Fruit fly (Drosophila melanogaster) whole organism, wandering third instar larva: Measurements from ENCODE around the gene CG33341.

Experiments used
- Myc ChIP-seq: fragments of >200 bp; optimal IDR thresholded peaks from 2 replicates; lab custom pipeline; 2017
- Sp1 ChIP-seq: fragments of 200-800 bp; sonication (Bioruptor generic); optimal IDR thresholded peaks from 3 replicates; lab custom pipeline; 2019; ENCODE audit warnings: missing biosample characterization, mild to moderate bottlenecking, missing genetic modification characterization, moderate library complexity
- fru ChIP-seq: fragments of 200-800 bp; sonication (Bioruptor generic); optimal IDR thresholded peaks from 3 replicates; lab custom pipeline; 2016; ENCODE audit warnings: missing biosample characterization, mild to moderate bottlenecking, missing genetic modification characterization
- jim ChIP-seq: fragments of 175-275, 200-325 bp; sonication (Bioruptor generic); optimal IDR thresholded peaks from 2 replicates; lab custom pipeline; 2016; ENCODE audit warnings: missing biosample characterization, mild to moderate bottlenecking, missing genetic modification characterization
- pan ChIP-seq: fragments of >200 bp; optimal IDR thresholded peaks from 2 replicates; lab custom pipeline; 2017

- TF ChIP-seq Sp1 (GFP tag; lab: Kevin White, UChicago) (no peak), fru (no peak), Myc (lab: Kevin White, UChicago) (no peak), jim (no peak), pan (lab: Kevin White, UChicago) (no peak)
Observed at dm6 chr3R:24368064-24368463, at the start of gene CG33341, which contains the start of gene CG42812.
